Fruit fly (Drosophila melanogaster): ENCODE measurements around the gene r-l.

The r-l gene

DNA sequence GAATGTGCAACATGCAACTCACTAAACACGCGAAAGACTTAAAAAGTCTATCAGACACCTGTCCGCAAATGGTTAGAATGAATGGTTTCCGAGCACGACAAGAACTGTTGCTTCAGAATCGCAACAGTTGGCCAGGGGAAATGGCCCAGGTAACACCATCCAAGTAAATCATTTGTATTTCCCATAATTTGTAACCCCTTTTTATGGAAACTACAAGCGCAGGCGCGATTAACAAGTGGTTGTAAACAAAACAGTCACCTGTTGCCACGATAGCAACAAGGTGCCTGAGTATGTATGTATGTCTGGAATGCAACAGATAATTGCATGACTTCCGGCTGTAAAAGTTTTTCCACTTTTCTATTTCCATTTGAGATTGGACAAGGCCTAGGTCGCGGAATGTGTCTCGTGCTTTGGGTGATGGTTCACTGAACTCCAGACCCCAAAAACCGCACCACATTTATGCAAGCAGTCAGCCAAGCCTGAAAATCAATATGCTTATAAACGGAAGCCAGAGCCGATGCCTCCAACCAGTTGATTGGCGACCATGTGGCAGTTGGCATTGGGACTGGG, 29.5 kb downstream of the r-l start, which contains the start of gene CG12278:
Gene CG12278 (plus strand): TSS at position 520 of the 570 bp plus-strand sequence.
- TF ChIP-seq pdm3 (GFP tag; optimal IDR thresholded peaks at IDR 0.05) (no peak), ss (GFP tag; optimal IDR thresholded peaks at IDR 0.05) (peak in 1 of 2 experiments; percentile 19)

dm6 chr3R:21042399-21042798, 30.7 kb downstream of the r-l start, which contains the start of gene Dhc93AB:
TSS of gene Dhc93AB (minus strand) at chr3R:21042499.
- TF ChIP-seq salr (GFP tag; optimal IDR thresholded peaks at IDR 0.05) (no peak), Lpt (GFP tag; optimal IDR thresholded peaks at IDR 0.05) (no peak), CG7368 (GFP tag; optimal IDR thresholded peaks at IDR 0.05) (no peak)

dm6 chr3R:21025508-21025907, 47.6 kb downstream of the r-l start:
- TF ChIP-seq ss (GFP tag; optimal IDR thresholded peaks at IDR 0.05) (no peak), spab (GFP tag; optimal IDR thresholded peaks at IDR 0.05) (no peak), topi (GFP tag; optimal IDR thresholded peaks at IDR 0.05) (no peak), Eip78C (GFP tag) (no peak), Eip75B (GFP tag; optimal IDR thresholded peaks at IDR 0.05) (no peak), OdsH (GFP tag; optimal IDR thresholded peaks at IDR 0.05) (no peak), svp (GFP tag) (peak; percentile 58)

- TF ChIP-seq Smox (GFP tag; optimal IDR thresholded peaks at IDR 0.05) (peak; percentile 8), CG11902 (GFP tag; optimal IDR thresholded peaks at IDR 0.05) (no peak), fkh (GFP tag; optimal IDR thresholded peaks at IDR 0.05) (no peak), lz (GFP tag; optimal IDR thresholded peaks at IDR 0.05) (no peak), Met (GFP tag; optimal IDR thresholded peaks at IDR 0.05) (peak; percentile 20), fd59A (GFP tag; optimal IDR thresholded peaks at IDR 0.05) (no peak), cyc (GFP tag; optimal IDR thresholded peaks at IDR 0.05) (no peak), ss (GFP tag; optimal IDR thresholded peaks at IDR 0.05) (no peak), CG7368 (GFP tag; optimal IDR thresholded peaks at IDR 0.05) (no peak), Eip93F (GFP tag; optimal IDR thresholded peaks at IDR 0.05) (no peak), Ets21C (GFP tag; optimal IDR thresholded peaks at IDR 0.05) (no peak), CG11294 (GFP tag; IDR thresholded peaks at IDR 0.05) (no peak), CG15336 (GFP tag; IDR thresholded peaks at IDR 0.05) (peak; percentile 44; the same call in 1 of the 2 replicates), Eip78C (GFP tag) (peak; percentile 65), dsx (GFP tag; optimal IDR thresholded peaks at IDR 0.05; ENCODE audit: poor library complexity, severe bottlenecking) (no peak), dac (GFP tag; optimal IDR thresholded peaks at IDR 0.05) (no peak), achi (GFP tag; optimal IDR thresholded peaks at IDR 0.05) (no peak), CG11762 (GFP tag; optimal IDR thresholded peaks at IDR 0.05; ENCODE audit: insufficient read depth) (no peak), CG3032 (tag; optimal IDR thresholded peaks at IDR 0.05) (no peak), CG6792 (GFP tag; optimal IDR thresholded peaks at IDR 0.05) (no peak), Eip75B (GFP tag; optimal IDR thresholded peaks at IDR 0.05) (no peak), CG9139 (GFP tag; optimal IDR thresholded peaks at IDR 0.05) (peak; percentile 31), svp (GFP tag) (peak; percentile 81), Hr39 (GFP tag; optimal IDR thresholded peaks at IDR 0.05) (no peak), topi (GFP tag; optimal IDR thresholded peaks at IDR 0.05) (peak; percentile 38), Blimp-1 (GFP tag; optimal IDR thresholded peaks at IDR 0.05) (no peak), esn (GFP tag; optimal IDR thresholded peaks at IDR 0.05) (no peak), spab (GFP tag; optimal IDR thresholded peaks at IDR 0.05) (no peak), eg (GFP tag; IDR thresholded peaks at IDR 0.05) (peak; percentile 81), CG10669 (GFP tag; optimal IDR thresholded peaks at IDR 0.05) (no peak), Ets96B (tag; optimal IDR thresholded peaks at IDR 0.05) (no peak), CG31627 (GFP tag; optimal IDR thresholded peaks at IDR 0.05) (no peak), CG6163 (GFP tag; IDR thresholded peaks at IDR 0.05) (peak; percentile 75), Sox14 (GFP tag; optimal IDR thresholded peaks at IDR 0.05) (no peak), Hr38 (GFP tag; optimal IDR thresholded peaks at IDR 0.05) (no peak), salr (GFP tag; optimal IDR thresholded peaks at IDR 0.05) (no peak), CG6808 (GFP tag; optimal IDR thresholded peaks at IDR 0.05) (peak; percentile 26), CG6276 (GFP tag; optimal IDR thresholded peaks at IDR 0.05) (peak; percentile 55), vri (GFP tag; optimal IDR thresholded peaks at IDR 0.05) (peak; percentile 70), CG8319 (GFP tag; optimal IDR thresholded peaks at IDR 0.05) (no peak), Lpt (GFP tag; optimal IDR thresholded peaks at IDR 0.05) (no peak)
These were observed 49.1 kb downstream of the r-l start, which contains the start of gene peg for dm6 chr3R:21023902-21024541. TSS of gene peg (minus strand) at chr3R:21024163.

Measured in whole organism, prepupa.